Worm (Caenorhabditis elegans) whole organism, L2 larva: Measurements from ENCODE around the gene Y82E9BR.6.

Source experiments
- C34F6.9 ChIP-seq: fragments of 150-350 bp; optimal IDR thresholded peaks from 2 replicates; lab custom pipeline; 2014; ENCODE audit warnings: missing biosample characterization, missing genetic modification characterization
- F13H6.1 ChIP-seq: sonication (generic microtip); optimal IDR thresholded peaks from 2 replicates; lab custom pipeline; 2016; ENCODE audit warnings: missing genetic modification characterization, missing compliant biosample characterization
- R02D3.7 ChIP-seq: fragments of 150-350 bp; optimal IDR thresholded peaks from 2 replicates; lab custom pipeline; 2014; ENCODE audit warnings: missing biosample characterization, missing genetic modification characterization
- Y55F3AM.14 ChIP-seq: fragments of 200-800 bp; sonication (Bioruptor generic); optimal IDR thresholded peaks from 2 replicates; lab custom pipeline; 2018; ENCODE audit warnings: mild to moderate bottlenecking, missing genetic modification characterization, missing compliant biosample characterization
- alr-1 ChIP-seq: fragments of 150-350 bp; optimal IDR thresholded peaks from 2 replicates; lab custom pipeline; 2014; ENCODE audit warnings: missing biosample characterization, missing genetic modification characterization
- ama-1 ChIP-seq: fragments of 150-350 bp; optimal IDR thresholded peaks from 2 replicates; lab custom pipeline; 2018; ENCODE audit warnings: inconsistent platforms
- ceh-16 ChIP-seq: fragments of 150-350 bp; optimal IDR thresholded peaks from 2 replicates; lab custom pipeline; 2014; ENCODE audit warnings: missing biosample characterization, missing genetic modification characterization
- ceh-82 ChIP-seq: fragments of 150-350 bp; optimal IDR thresholded peaks from 2 replicates; lab custom pipeline; 2014; ENCODE audit warnings: missing biosample characterization, missing genetic modification characterization
- crh-2 ChIP-seq: sonication (generic microtip); optimal IDR thresholded peaks from 2 replicates; lab custom pipeline; 2017; ENCODE audit warnings: missing biosample characterization, missing genetic modification characterization
- dmd-4 ChIP-seq: sonication (generic microtip); optimal IDR thresholded peaks from 2 replicates; lab custom pipeline; 2017; ENCODE audit warnings: missing biosample characterization, missing genetic modification characterization
- egl-27 ChIP-seq: sonication (generic microtip); optimal IDR thresholded peaks from 3 replicates; lab custom pipeline; 2017; ENCODE audit warnings: missing biosample characterization, missing genetic modification reagents, missing genetic modification characterization
- fos-1 ChIP-seq: fragments of 150-350 bp; optimal IDR thresholded peaks from 2 replicates; lab custom pipeline; 2014; ENCODE audit warnings: missing biosample characterization, missing genetic modification characterization
- lin-13 ChIP-seq: fragments of 150-350 bp; optimal IDR thresholded peaks from 2 replicates; lab custom pipeline; 2014; ENCODE audit warnings: missing biosample characterization, missing genetic modification reagents, missing genetic modification characterization
- lin-39 ChIP-seq: fragments of 150-350 bp; optimal IDR thresholded peaks from 2 replicates; lab custom pipeline; 2014; ENCODE audit warnings: missing biosample characterization, missing genetic modification reagents, missing genetic modification characterization
- lsy-2 ChIP-seq, 2 experiments: fragments of 150-350 bp in 1 of 2; sonication (generic microtip) in 1 of 2; optimal IDR thresholded peaks; 2 replicates each; lab custom pipeline; 2014 to 2017; ENCODE audit warnings: missing biosample characterization in 2 of 2, missing genetic modification characterization in 2 of 2
- mab-5 ChIP-seq: fragments of 150-350 bp; optimal IDR thresholded peaks from 2 replicates; lab custom pipeline; 2014; ENCODE audit warnings: missing biosample characterization, missing genetic modification characterization
- mdl-1 ChIP-seq, 2 experiments: fragments of 150-350 bp in 1 of 2; sonication (generic microtip) in 1 of 2; optimal IDR thresholded peaks; 2 replicates each; lab custom pipeline; 2017; ENCODE audit warnings: missing biosample characterization in 2 of 2, missing genetic modification characterization in 2 of 2
- nhr-10 ChIP-seq: sonication (generic microtip); optimal IDR thresholded peaks from 2 replicates; lab custom pipeline; 2017; ENCODE audit warnings: missing biosample characterization, missing genetic modification characterization
- nhr-12 ChIP-seq: fragments of 150-350 bp; optimal IDR thresholded peaks from 2 replicates; lab custom pipeline; 2014; ENCODE audit warnings: missing biosample characterization, missing genetic modification characterization
- nhr-21 ChIP-seq: fragments of 150-350 bp; optimal IDR thresholded peaks from 2 replicates; lab custom pipeline; 2014; ENCODE audit warnings: missing biosample characterization, missing genetic modification characterization
- nhr-23 ChIP-seq: fragments of 150-350 bp; optimal IDR thresholded peaks from 2 replicates; lab custom pipeline; 2014; ENCODE audit warnings: missing biosample characterization, missing genetic modification reagents, missing genetic modification characterization
- nhr-25 ChIP-seq: fragments of 150-350 bp; sonication (generic microtip); optimal IDR thresholded peaks from 3 replicates; lab custom pipeline; 2014; ENCODE audit warnings: missing biosample characterization, missing genetic modification characterization
- nhr-77 ChIP-seq: fragments of 150-350 bp; optimal IDR thresholded peaks from 2 replicates; lab custom pipeline; 2014; ENCODE audit warnings: missing biosample characterization, missing genetic modification characterization
- peb-1 ChIP-seq: fragments of 150-350 bp; optimal IDR thresholded peaks from 2 replicates; lab custom pipeline; 2014; ENCODE audit warnings: missing biosample characterization, missing genetic modification characterization
- skn-1 ChIP-seq: sonication (generic microtip); optimal IDR thresholded peaks from 2 replicates; lab custom pipeline; 2017; ENCODE audit warnings: missing biosample characterization, missing genetic modification characterization
- sma-3 ChIP-seq: sonication (generic microtip); optimal IDR thresholded peaks from 2 replicates; lab custom pipeline; 2016; ENCODE audit warnings: missing genetic modification reagents, missing genetic modification characterization, missing compliant biosample characterization
- sma-9 ChIP-seq, 2 experiments: fragments of 150-350 bp in 1 of 2; sonication (generic microtip) in 1 of 2; optimal IDR thresholded peaks; 2 replicates each; lab custom pipeline; 2014 to 2016; ENCODE audit warnings: missing genetic modification characterization in 2 of 2, mild to moderate bottlenecking in 1 of 2, missing biosample characterization in 1 of 2, missing compliant biosample characterization in 1 of 2, missing genetic modification reagents in 1 of 2, moderate library complexity in 1 of 2
- snpc-4 ChIP-seq: fragments of 150-350 bp; optimal IDR thresholded peaks from 2 replicates; lab custom pipeline; 2014; ENCODE audit warnings: missing biosample characterization, missing genetic modification characterization
- unc-39 ChIP-seq: fragments of 150-350 bp; optimal IDR thresholded peaks from 2 replicates; lab custom pipeline; 2014; ENCODE audit warnings: missing biosample characterization, missing genetic modification characterization
- unc-55 ChIP-seq: fragments of 150-350 bp; sonication (generic microtip); optimal IDR thresholded peaks from 3 replicates; lab custom pipeline; 2014; ENCODE audit warnings: missing biosample characterization, missing genetic modification reagents, missing genetic modification characterization
- unc-62 ChIP-seq: fragments of 150-350 bp; optimal IDR thresholded peaks from 2 replicates; lab custom pipeline; 2014; ENCODE audit warnings: missing biosample characterization, missing genetic modification reagents, missing genetic modification characterization
- zag-1 ChIP-seq: fragments of 150-350 bp; optimal IDR thresholded peaks from 2 replicates; lab custom pipeline; 2014; ENCODE audit warnings: missing biosample characterization, missing genetic modification characterization
- ztf-1 ChIP-seq: fragments of 200-800 bp; sonication (Bioruptor generic); conservative IDR thresholded peaks from 2 replicates; pipeline ENCODE4 v1.3.6; 2022; ENCODE audit warnings: missing genetic modification characterization, missing compliant biosample characterization
- ztf-11 ChIP-seq: sonication (generic microtip); optimal IDR thresholded peaks from 2 replicates; lab custom pipeline; 2017; ENCODE audit warnings: missing biosample characterization, missing genetic modification characterization
- ztf-4 ChIP-seq: fragments of 150-350 bp; optimal IDR thresholded peaks from 2 replicates; lab custom pipeline; 2014; ENCODE audit warnings: missing biosample characterization, missing genetic modification characterization

Y82E9BR.6 gene

DNA sequence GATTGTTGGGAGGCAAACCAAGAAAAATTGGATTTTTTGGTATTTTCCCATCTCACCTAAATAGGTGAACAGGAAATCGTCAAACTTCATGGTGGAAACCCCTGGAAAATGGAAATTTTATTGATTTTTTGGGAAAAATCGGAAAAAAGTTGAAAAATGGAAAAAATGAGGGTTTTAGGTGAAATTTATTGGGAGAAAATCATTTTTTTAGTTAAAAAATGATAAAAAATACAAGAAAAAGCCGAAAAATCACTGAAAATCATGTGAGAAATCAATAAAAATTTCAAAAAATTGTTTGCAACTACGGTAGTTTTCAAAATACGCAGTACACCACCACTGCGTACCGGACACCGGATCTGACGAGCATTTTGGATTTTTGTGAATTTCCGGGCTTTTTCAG, 46.1 kb downstream of the Y82E9BR.6 start, which contains the start of gene lelo-2:
lelo-2 (minus strand) TSS at position 101 of the 400 bp plus-strand sequence.
- no peak for TF ChIP-seq ama-1 (lab: Kevin White, UChicago)
- no peak for TF ChIP-seq nhr-77
- no peak for TF ChIP-seq lsy-2 (tag; optimal IDR thresholded peaks at IDR 0.05; lab: Kevin White, UChicago)
- TF ChIP-seq alr-1 (tag; lab: Kevin White, UChicago), result no peak
- TF ChIP-seq egl-27 (tag; lab: Kevin White, UChicago), result no peak
- TF ChIP-seq snpc-4 (tag; lab: Kevin White, UChicago), result no peak
- TF ChIP-seq unc-62, result no peak
- TF ChIP-seq mdl-1 (tag; optimal IDR thresholded peaks at IDR 0.05; lab: Kevin White, UChicago), result no peak
- TF ChIP-seq ztf-1 (GFP tag; lab: Robert Waterston, UW), result no peak

DNA sequence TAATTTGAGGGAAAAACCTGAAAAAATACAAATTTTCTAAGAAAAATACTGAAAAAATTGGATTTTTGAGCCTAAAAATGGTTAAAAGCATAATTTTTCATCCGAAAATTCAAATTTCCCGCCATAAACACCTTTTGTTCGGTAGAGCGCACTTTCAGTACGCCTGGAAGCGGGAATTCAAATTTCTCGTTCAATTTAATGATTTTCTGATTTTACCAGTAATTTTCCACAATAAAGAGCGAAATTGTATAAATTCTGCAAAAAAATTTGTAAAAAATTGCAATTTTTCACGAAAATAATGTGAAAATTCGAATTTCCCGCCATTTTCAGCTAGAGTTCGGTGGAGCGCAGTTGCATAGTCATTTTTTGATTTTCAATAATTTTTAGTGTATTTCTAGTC, 47.4 kb downstream of the Y82E9BR.6 start:
- TF ChIP-seq C34F6.9 (tag; lab: Kevin White, UChicago), result no peak
- TF ChIP-seq lsy-2 (tag; optimal IDR thresholded peaks at IDR 0.05; lab: Kevin White, UChicago), result no peak
- TF ChIP-seq mab-5 (tag; lab: Kevin White, UChicago), result no peak
- no peak for TF ChIP-seq mdl-1 (tag; optimal IDR thresholded peaks at IDR 0.05; lab: Kevin White, UChicago)
- TF ChIP-seq egl-27 (tag; lab: Kevin White, UChicago), result no peak
- TF ChIP-seq F13H6.1 (tag; lab: Kevin White, UChicago), result no peak
- no peak for TF ChIP-seq nhr-77
- no peak for TF ChIP-seq nhr-25
- TF ChIP-seq zag-1 (tag; lab: Kevin White, UChicago), result no peak
- no peak for TF ChIP-seq lin-13
- no peak for TF ChIP-seq nhr-21 (tag; lab: Kevin White, UChicago)
- no peak for TF ChIP-seq R02D3.7 (tag; lab: Kevin White, UChicago)
- TF ChIP-seq dmd-4 (tag; lab: Kevin White, UChicago), result no peak
- no peak for TF ChIP-seq ztf-11 (tag; lab: Kevin White, UChicago)
- TF ChIP-seq ceh-82 (tag; lab: Kevin White, UChicago), result no peak
- TF ChIP-seq ama-1 (lab: Kevin White, UChicago), result no peak
- no peak for TF ChIP-seq nhr-23 (tag; lab: Kevin White, UChicago)
- no peak for TF ChIP-seq lin-39 (tag; lab: Kevin White, UChicago)
- TF ChIP-seq nhr-12 (tag; lab: Kevin White, UChicago), result no peak
- no peak for TF ChIP-seq unc-55 (GFP tag; lab: Kevin White, UChicago)
- TF ChIP-seq, all 48 proteins: peak for 0

DNA sequence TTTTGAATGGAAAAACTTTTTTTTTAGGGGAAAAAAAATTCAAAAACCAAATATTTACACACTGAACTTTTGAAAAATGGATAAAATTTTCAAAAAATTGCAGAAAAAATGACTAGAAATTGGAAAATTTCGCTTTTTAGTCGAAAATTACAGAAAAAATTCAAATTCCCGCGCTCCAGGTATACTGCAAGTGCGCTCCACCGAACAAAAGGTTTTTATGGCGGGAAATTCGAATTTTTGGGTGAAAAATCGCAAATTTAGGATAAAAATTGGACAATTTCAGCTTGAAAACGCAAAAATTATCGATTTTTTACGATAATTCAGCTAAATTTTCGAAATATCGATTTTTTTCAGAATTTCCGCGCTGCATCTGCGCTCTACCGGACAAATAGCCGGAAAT, 48.3 kb downstream of the Y82E9BR.6 start:
- TF ChIP-seq nhr-23 (tag; lab: Kevin White, UChicago) (no peak), lin-13 (no peak), unc-55 (GFP tag; lab: Kevin White, UChicago) (no peak), skn-1 (no peak), peb-1 (tag; lab: Kevin White, UChicago) (no peak), fos-1 (tag; lab: Kevin White, UChicago) (no peak), R02D3.7 (tag; lab: Kevin White, UChicago) (no peak), sma-9 (GFP tag; optimal IDR thresholded peaks at IDR 0.05; lab: Kevin White, UChicago) (no peak), sma-9 (tag; optimal IDR thresholded peaks at IDR 0.05; lab: Kevin White, UChicago) (no peak), lsy-2 (tag; optimal IDR thresholded peaks at IDR 0.05; lab: Kevin White, UChicago) (no peak), sma-3 (GFP tag; lab: Kevin White, UChicago) (no peak)

DNA sequence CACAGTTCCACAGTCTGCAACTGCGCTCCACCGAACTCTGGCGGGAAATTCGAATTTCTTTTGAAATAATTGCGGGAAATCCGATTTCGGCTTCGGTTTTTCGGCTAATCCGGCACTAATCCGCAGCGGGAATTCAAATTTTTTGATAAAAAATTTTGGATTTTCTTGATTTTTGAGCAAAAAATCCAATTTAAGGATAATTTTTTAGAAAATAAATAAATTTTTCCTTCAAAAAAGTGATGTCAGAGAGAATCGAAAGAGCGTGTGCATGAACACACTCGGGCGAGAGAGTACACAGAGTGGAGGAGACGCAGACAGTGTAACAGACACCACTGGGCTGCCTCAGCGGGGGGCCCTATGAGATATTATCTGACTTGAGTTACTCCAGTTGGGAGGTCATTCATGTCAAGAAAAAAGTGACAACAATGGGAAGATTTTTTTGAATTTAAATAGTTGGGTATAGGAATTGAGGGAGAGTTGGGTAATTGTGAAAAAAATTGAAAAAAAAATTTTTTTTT, 49.0 kb downstream of the Y82E9BR.6 start:
- no peak for TF ChIP-seq R02D3.7 (tag; lab: Kevin White, UChicago)
- TF ChIP-seq unc-55 (GFP tag; lab: Kevin White, UChicago), result peak; percentile 12
- TF ChIP-seq unc-39 (tag; lab: Kevin White, UChicago), result no peak
- TF ChIP-seq ztf-4 (tag; lab: Kevin White, UChicago), result no peak
- TF ChIP-seq C34F6.9 (tag; lab: Kevin White, UChicago), result peak; percentile 16
- TF ChIP-seq lsy-2 (tag; optimal IDR thresholded peaks at IDR 0.05; lab: Kevin White, UChicago), result peak in 1 of 2 experiments; percentile 44
- no peak for TF ChIP-seq nhr-10 (tag; lab: Kevin White, UChicago)
- TF ChIP-seq ceh-16 (tag; lab: Kevin White, UChicago), result no peak
- TF ChIP-seq mdl-1 (tag; optimal IDR thresholded peaks at IDR 0.05; lab: Kevin White, UChicago), result peak in 1 of 2 experiments; percentile 24
- TF ChIP-seq skn-1, result no peak
- TF ChIP-seq nhr-21 (tag; lab: Kevin White, UChicago), result no peak
- TF ChIP-seq mab-5 (tag; lab: Kevin White, UChicago), result no peak
- TF ChIP-seq unc-62, result no peak
- TF ChIP-seq Y55F3AM.14 (GFP tag; lab: Kevin White, UChicago), result no peak
- TF ChIP-seq crh-2 (tag; lab: Kevin White, UChicago), result no peak
- TF ChIP-seq egl-27 (tag; lab: Kevin White, UChicago), result no peak
- TF ChIP-seq snpc-4 (tag; lab: Kevin White, UChicago), result no peak
